Worm (Caenorhabditis elegans): ENCODE data around the gene gop-3.

DNA sequence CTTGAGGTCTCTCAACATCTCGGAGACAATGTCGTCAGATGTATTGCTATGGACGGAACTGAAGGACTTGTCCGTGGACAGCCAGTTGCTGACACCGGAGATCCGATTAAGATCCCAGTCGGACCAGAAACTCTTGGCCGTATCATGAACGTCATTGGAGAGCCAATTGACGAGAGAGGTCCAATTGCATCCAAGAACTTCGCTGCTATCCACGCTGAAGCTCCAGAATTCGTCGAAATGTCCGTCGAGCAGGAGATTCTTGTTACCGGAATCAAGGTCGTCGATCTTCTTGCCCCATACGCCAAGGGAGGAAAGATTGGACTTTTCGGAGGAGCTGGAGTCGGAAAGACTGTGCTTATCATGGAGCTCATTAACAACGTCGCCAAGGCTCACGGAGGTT is 31.7 kb upstream of the gop-3 start:
- TF ChIP-seq lin-13 (tag; optimal IDR thresholded peaks at IDR 0.05) (no peak), pha-4 (tag; optimal IDR thresholded peaks at IDR 0.05) (no peak), lsy-2 (tag; optimal IDR thresholded peaks at IDR 0.05) (no peak), ztf-11 (tag; optimal IDR thresholded peaks at IDR 0.05) (no peak), hlh-1 (tag; optimal IDR thresholded peaks at IDR 0.05) (no peak), unc-62 (GFP tag; optimal IDR thresholded peaks at IDR 0.05) (no peak), blmp-1 (tag; optimal IDR thresholded peaks at IDR 0.05) (no peak), ham-2 (GFP tag; optimal IDR thresholded peaks at IDR 0.05) (no peak), nhr-28 (tag; optimal IDR thresholded peaks at IDR 0.05) (no peak), mls-2 (tag; optimal IDR thresholded peaks at IDR 0.05) (no peak), sptf-1 (tag; optimal IDR thresholded peaks at IDR 0.05) (no peak), mep-1 (tag; optimal IDR thresholded peaks at IDR 0.05) (no peak), snpc-4 (tag; optimal IDR thresholded peaks at IDR 0.05) (no peak), nhr-237 (tag; optimal IDR thresholded peaks at IDR 0.05) (no peak)
